Worm (Caenorhabditis elegans): ENCODE results near the gene fbxa-73.

The fbxa-73 gene

ce11 chrIII:2262942-2263341 is 9.7 kb downstream of the fbxa-73 start, which contains the start of gene Y54F10BM.6:
TSS of gene Y54F10BM.6 (plus strand) at chrIII:2263242.
- TF ChIP-seq nhr-10 (tag; optimal IDR thresholded peaks at IDR 0.05), result no peak
- TF ChIP-seq sma-3 (GFP tag; optimal IDR thresholded peaks at IDR 0.05), result no peak
- no peak for TF ChIP-seq ZK546.5 (tag; optimal IDR thresholded peaks at IDR 0.05)
- TF ChIP-seq R02D3.7 (tag; optimal IDR thresholded peaks at IDR 0.05), result no peak
- TF ChIP-seq crh-2 (tag; optimal IDR thresholded peaks at IDR 0.05), result no peak
- no peak for TF ChIP-seq nhr-23 (tag; optimal IDR thresholded peaks at IDR 0.05)
- no peak for TF ChIP-seq Y55F3AM.14 (GFP tag; optimal IDR thresholded peaks at IDR 0.05)
- TF ChIP-seq aly-2 (tag; optimal IDR thresholded peaks at IDR 0.05), result no peak
- no peak for TF ChIP-seq lin-39 (tag; optimal IDR thresholded peaks at IDR 0.05)
- no peak for TF ChIP-seq lin-11 (tag; optimal IDR thresholded peaks at IDR 0.05)
- no peak for TF ChIP-seq C34F6.9 (tag; optimal IDR thresholded peaks at IDR 0.05)
- TF ChIP-seq egl-27 (tag; optimal IDR thresholded peaks at IDR 0.05), result no peak
- TF ChIP-seq peb-1 (tag; optimal IDR thresholded peaks at IDR 0.05), result no peak
- TF ChIP-seq nhr-25 (tag; optimal IDR thresholded peaks at IDR 0.05), result no peak
- TF ChIP-seq ceh-82 (tag; optimal IDR thresholded peaks at IDR 0.05), result no peak
- no peak for TF ChIP-seq mbf-1 (tag; optimal IDR thresholded peaks at IDR 0.05)
- TF ChIP-seq zag-1 (tag; optimal IDR thresholded peaks at IDR 0.05), result no peak
- no peak for TF ChIP-seq unc-62 (GFP tag; optimal IDR thresholded peaks at IDR 0.05)
- no peak for TF ChIP-seq snpc-4 (tag; optimal IDR thresholded peaks at IDR 0.05)

ce11 chrIII:2265986-2266701 is 12.9 kb downstream of the fbxa-73 start, which contains the start of gene fbxa-9:
TSS of gene fbxa-9 (plus strand) at chrIII:2266651.
- TF ChIP-seq skn-1 (tag; optimal IDR thresholded peaks at IDR 0.05), result no peak
- peak; percentile 58 for TF ChIP-seq fos-1 (tag; optimal IDR thresholded peaks at IDR 0.05)

- TF ChIP-seq fos-1 (tag; optimal IDR thresholded peaks at IDR 0.05), result peak; percentile 48
- TF ChIP-seq ztf-1 (GFP tag; conservative IDR thresholded peaks at IDR 0.05), result no peak
- TF ChIP-seq skn-1 (tag; optimal IDR thresholded peaks at IDR 0.05), result no peak
- TF ChIP-seq egl-27 (tag; optimal IDR thresholded peaks at IDR 0.05), result no peak
- no peak for TF ChIP-seq lin-11 (tag; optimal IDR thresholded peaks at IDR 0.05)
- TF ChIP-seq sem-4 (tag; optimal IDR thresholded peaks at IDR 0.05), result no peak
Measured at ce11 chrIII:2272075-2272474, 18.8 kb downstream of the fbxa-73 start, which contains the start of gene fbxa-48. TSS of gene fbxa-48 (minus strand) at chrIII:2272175.

ce11 chrIII:2272732-2273131 is 19.5 kb downstream of the fbxa-73 start, which contains the start of gene fbxa-39:
TSS of gene fbxa-39 (plus strand) at chrIII:2273032.
- TF ChIP-seq zag-1 (tag; optimal IDR thresholded peaks at IDR 0.05) (no peak), C34F6.9 (tag; optimal IDR thresholded peaks at IDR 0.05) (no peak), R02D3.7 (tag; optimal IDR thresholded peaks at IDR 0.05) (no peak), nhr-129 (tag; optimal IDR thresholded peaks at IDR 0.05) (no peak), sma-9 (GFP tag; optimal IDR thresholded peaks at IDR 0.05) (no peak), sma-9 (tag; optimal IDR thresholded peaks at IDR 0.05) (no peak), nhr-12 (tag; optimal IDR thresholded peaks at IDR 0.05) (no peak), lin-39 (tag; optimal IDR thresholded peaks at IDR 0.05) (no peak), lsy-2 (tag; optimal IDR thresholded peaks at IDR 0.05) (no peak), nhr-25 (tag; optimal IDR thresholded peaks at IDR 0.05) (no peak), fos-1 (tag; optimal IDR thresholded peaks at IDR 0.05) (no peak), nhr-10 (tag; optimal IDR thresholded peaks at IDR 0.05) (no peak), lin-11 (tag; optimal IDR thresholded peaks at IDR 0.05) (no peak), peb-1 (tag; optimal IDR thresholded peaks at IDR 0.05) (no peak), ceh-82 (tag; optimal IDR thresholded peaks at IDR 0.05) (no peak)

ce11 chrIII:2276842-2277241 is 23.6 kb downstream of the fbxa-73 start, which contains the start of gene Y54F10BM.21:
TSS of gene Y54F10BM.21 (plus strand) at chrIII:2277142.
- TF ChIP-seq nhr-237 (tag; optimal IDR thresholded peaks at IDR 0.05), result no peak
- TF ChIP-seq elt-3 (tag; optimal IDR thresholded peaks at IDR 0.05), result no peak
- no peak for TF ChIP-seq nhr-10 (tag; optimal IDR thresholded peaks at IDR 0.05)
- no peak for TF ChIP-seq nhr-77 (tag; optimal IDR thresholded peaks at IDR 0.05)
- no peak for TF ChIP-seq mab-5 (tag; optimal IDR thresholded peaks at IDR 0.05)
- no peak for TF ChIP-seq nhr-129 (tag; optimal IDR thresholded peaks at IDR 0.05)
- TF ChIP-seq unc-39 (tag; optimal IDR thresholded peaks at IDR 0.05), result no peak
- TF ChIP-seq C34F6.9 (tag; optimal IDR thresholded peaks at IDR 0.05), result no peak
- TF ChIP-seq aly-2 (tag; optimal IDR thresholded peaks at IDR 0.05), result no peak
- TF ChIP-seq sma-3 (GFP tag; optimal IDR thresholded peaks at IDR 0.05), result no peak
- TF ChIP-seq skn-1 (tag; optimal IDR thresholded peaks at IDR 0.05), result no peak
- no peak for TF ChIP-seq ztf-11 (tag; optimal IDR thresholded peaks at IDR 0.05)
- no peak for TF ChIP-seq mdl-1 (tag; optimal IDR thresholded peaks at IDR 0.05)
- no peak for TF ChIP-seq lin-13 (GFP tag; optimal IDR thresholded peaks at IDR 0.05)

Measured in whole organism, L2 larva.